Fruit fly (Drosophila melanogaster) whole organism, adult: ENCODE data around the gene CG31777.

ENCODE experiments used
- CG7045 ChIP-seq: fragments of 200-800 bp; sonication (Bioruptor generic); optimal IDR thresholded peaks from 2 replicates; lab custom pipeline; 2017; ENCODE audit warnings: missing biosample characterization, mild to moderate bottlenecking, missing genetic modification characterization
- pad ChIP-seq: fragments of 200-800 bp; sonication (Bioruptor generic); optimal IDR thresholded peaks from 3 replicates; lab custom pipeline; 2017; ENCODE audit warnings: missing biosample characterization, missing genetic modification characterization, mild to moderate bottlenecking, moderate library complexity, missing genetic modification reagents

dm6 chr2L:3698992-3699514, 7.8 kb downstream of the CG31777 start, which contains the start of the genes CG10031 and CG42464:
- TF ChIP-seq pad (no peak), CG7045 (GFP tag; lab: Kevin White, UChicago) (no peak)
